Worm (Caenorhabditis elegans) whole organism, L2 larva: ENCODE measurements around the gene C55A6.6.
"Not testable (repeated sequence)": the region's sequence is repeated elsewhere in the genome, so short reads cannot be mapped to it uniquely, and the experiment has no call there.

Experiments used
- mab-5 ChIP-seq: fragments of 150-350 bp; optimal IDR thresholded peaks from 2 replicates; lab custom pipeline; 2014; ENCODE audit warnings: missing biosample characterization, missing genetic modification characterization
- nhr-6 ChIP-seq: fragments of 150-350 bp; optimal IDR thresholded peaks from 2 replicates; lab custom pipeline; 2014; ENCODE audit warnings: missing biosample characterization, missing genetic modification characterization

DNA sequence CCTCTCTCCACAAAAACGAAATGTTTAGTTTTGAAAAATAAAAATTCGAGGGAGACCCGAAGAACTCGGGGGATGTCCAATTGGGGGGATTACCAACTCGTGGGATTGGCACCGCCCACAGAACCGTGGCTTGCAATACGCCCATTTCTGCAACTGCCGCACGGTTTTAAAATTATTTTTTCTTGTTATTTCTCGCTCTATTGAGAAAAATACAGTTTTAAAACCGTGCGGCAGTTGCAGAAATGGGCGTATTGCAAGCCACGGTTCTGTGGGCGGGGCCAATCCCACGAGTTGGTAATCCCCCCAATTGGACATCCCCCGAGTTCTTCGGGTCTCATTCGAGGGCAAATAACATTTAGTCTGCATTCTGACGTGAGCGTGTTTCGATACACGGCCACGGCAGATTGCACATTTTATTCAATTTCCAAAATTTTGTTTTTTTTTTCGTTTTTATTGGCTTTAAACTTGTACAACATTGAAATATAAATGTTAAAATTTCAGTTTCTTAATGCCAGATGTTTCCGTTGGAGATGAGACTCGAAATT lies 9.6 kb downstream of the C55A6.6 start, which contains the start of the genes C55A6.1 and C55A6.10:
- TF ChIP-seq mab-5 (tag; lab: Kevin White, UChicago): not testable (repeated sequence)
- peak; percentile 18 for TF ChIP-seq nhr-6 (tag; lab: Kevin White, UChicago)
